Worm (Caenorhabditis elegans) whole organism, midembryonic: Measurements from ENCODE around the gene dop-6.

ENCODE experiments used
- flt-1 ChIP-seq: fragments of 200-800 bp; sonication (Bioruptor generic); IDR thresholded peaks from 2 replicates; pipeline ENCODE4 v1.3.6; 2022; ENCODE audit warnings: missing genetic modification characterization, missing compliant biosample characterization
- klf-2 ChIP-seq: fragments of 200-800 bp; sonication (Bioruptor generic); conservative IDR thresholded peaks from 2 replicates; pipeline ENCODE4 v1.3.6; 2022; ENCODE audit warnings: missing genetic modification reagents, missing genetic modification characterization, missing compliant biosample characterization
- med-1 ChIP-seq: sonication (generic microtip); optimal IDR thresholded peaks from 2 replicates; lab custom pipeline; 2017; ENCODE audit warnings: missing genetic modification characterization, mild to moderate bottlenecking, missing compliant biosample characterization, antibody characterized with exemption, missing genetic modification reagents; ENCODE audit not compliant: insufficient read depth
- ref-1 ChIP-seq: fragments of 200-800 bp; sonication (Bioruptor generic); conservative IDR thresholded peaks from 2 replicates; pipeline ENCODE4 v1.3.6; 2022; ENCODE audit warnings: missing genetic modification reagents, missing genetic modification characterization, missing compliant biosample characterization
- tab-1 ChIP-seq: fragments of 200-800 bp; sonication (Bioruptor generic); IDR thresholded peaks from 2 replicates; pipeline ENCODE4 v1.3.6; 2022; ENCODE audit warnings: missing genetic modification characterization, missing compliant biosample characterization
- ztf-23 ChIP-seq: fragments of 200-800 bp; sonication (Bioruptor generic); IDR thresholded peaks from 2 replicates; pipeline ENCODE4 v1.3.6; 2022; ENCODE audit warnings: missing genetic modification reagents, missing genetic modification characterization, missing compliant biosample characterization
- ztf-29 ChIP-seq: fragments of 200-800 bp; sonication (Bioruptor generic); IDR thresholded peaks from 2 replicates; pipeline ENCODE4 v1.3.6; 2022; ENCODE audit warnings: missing genetic modification reagents, missing genetic modification characterization, missing compliant biosample characterization

- TF ChIP-seq klf-2 (no peak), tab-1 (GFP tag; lab: Robert Waterston, UW) (no peak), med-1 (no peak), flt-1 (GFP tag; lab: Robert Waterston, UW) (no peak), ztf-29 (GFP tag; lab: Robert Waterston, UW) (no peak), ztf-23 (no peak), ref-1 (GFP tag; lab: Robert Waterston, UW) (no peak)
Observed at ce11 chrX:4297452-4297851, 23.2 kb upstream of the dop-6 start, which contains the start of gene paf-2.
